Fruit fly (Drosophila melanogaster) whole organism, prepupa: ENCODE measurements around the gene CG31204.

Source experiments
- CG10631 ChIP-seq: fragments of 200-800 bp; sonication (Bioruptor generic); optimal IDR thresholded peaks from 2 replicates; lab custom pipeline; 2016; ENCODE audit warnings: missing biosample characterization, missing genetic modification characterization
- CG10669 ChIP-seq: fragments of 200-800 bp; sonication (Bioruptor generic); optimal IDR thresholded peaks from 3 replicates; lab custom pipeline; 2018; ENCODE audit warnings: missing biosample characterization, mild to moderate bottlenecking, missing genetic modification characterization, moderate library complexity
- CG11294 ChIP-seq: fragments of 200-800 bp; sonication (Bioruptor generic); IDR thresholded peaks from 2 replicates; pipeline ENCODE4 v1.3.6; 2022; ENCODE audit warnings: missing biosample characterization, missing genetic modification characterization
- CG11762 ChIP-seq: fragments of 200-800 bp; sonication (Bioruptor generic); optimal IDR thresholded peaks from 3 replicates; lab custom pipeline; 2016; ENCODE audit warnings: missing biosample characterization, missing genetic modification characterization; ENCODE audit not compliant: insufficient read depth
- CG11902 ChIP-seq: fragments of 200-800 bp; sonication (Bioruptor generic); optimal IDR thresholded peaks from 3 replicates; lab custom pipeline; 2016; ENCODE audit warnings: missing biosample characterization, missing genetic modification characterization
- CG1621 ChIP-seq: fragments of 200-800 bp; sonication (Bioruptor generic); optimal IDR thresholded peaks from 3 replicates; lab custom pipeline; 2018; ENCODE audit warnings: missing biosample characterization, mild to moderate bottlenecking, missing genetic modification characterization
- CG3032 ChIP-seq: fragments of 200-800 bp; optimal IDR thresholded peaks from 2 replicates; lab custom pipeline; 2019; ENCODE audit warnings: missing biosample characterization, mild to moderate bottlenecking, missing genetic modification characterization, moderate library complexity
- CG32006 ChIP-seq: fragments of 200-800 bp; sonication (Bioruptor generic); optimal IDR thresholded peaks from 3 replicates; lab custom pipeline; 2017; ENCODE audit warnings: missing biosample characterization, mild to moderate bottlenecking, missing genetic modification characterization
- CG34406 ChIP-seq: fragments of 200-800 bp; sonication (Bioruptor generic); optimal IDR thresholded peaks from 3 replicates; lab custom pipeline; 2016; ENCODE audit warnings: missing biosample characterization, missing genetic modification characterization
- CG3919 ChIP-seq: fragments of 200-800 bp; sonication (Bioruptor generic); optimal IDR thresholded peaks from 3 replicates; lab custom pipeline; 2016; ENCODE audit warnings: missing biosample characterization, missing genetic modification characterization
- CG4318 ChIP-seq: fragments of 200-800 bp; sonication (Bioruptor generic); optimal IDR thresholded peaks from 3 replicates; lab custom pipeline; 2017; ENCODE audit warnings: missing biosample characterization, mild to moderate bottlenecking, missing genetic modification characterization
- CG6276 ChIP-seq: fragments of 200-800 bp; sonication (Bioruptor generic); optimal IDR thresholded peaks from 2 replicates; lab custom pipeline; 2017; ENCODE audit warnings: missing biosample characterization, mild to moderate bottlenecking, missing genetic modification characterization
- CG6792 ChIP-seq: fragments of 200-800 bp; sonication (Bioruptor generic); optimal IDR thresholded peaks from 3 replicates; lab custom pipeline; 2016; ENCODE audit warnings: missing biosample characterization, missing genetic modification characterization
- CG6808 ChIP-seq: fragments of 200-800 bp; sonication (Bioruptor generic); optimal IDR thresholded peaks from 3 replicates; lab custom pipeline; 2017; ENCODE audit warnings: missing biosample characterization, missing genetic modification characterization, mild to moderate bottlenecking, moderate library complexity, missing genetic modification reagents
- CG6854 ChIP-seq: fragments of 200-800 bp; sonication (Bioruptor generic); optimal IDR thresholded peaks from 2 replicates; lab custom pipeline; 2017; ENCODE audit warnings: missing biosample characterization, mild to moderate bottlenecking, missing genetic modification characterization
- CG8319 ChIP-seq: fragments of 200-800 bp; sonication (Bioruptor generic); optimal IDR thresholded peaks from 3 replicates; lab custom pipeline; 2016; ENCODE audit warnings: missing biosample characterization, missing genetic modification characterization
- CG8632 ChIP-seq: fragments of 200-800 bp; sonication (Bioruptor generic); optimal IDR thresholded peaks from 3 replicates; lab custom pipeline; 2016; ENCODE audit warnings: missing biosample characterization, missing genetic modification characterization
- CG9139 ChIP-seq: fragments of 200-800 bp; sonication (Bioruptor generic); optimal IDR thresholded peaks from 3 replicates; lab custom pipeline; 2017; ENCODE audit warnings: missing biosample characterization, mild to moderate bottlenecking, missing genetic modification characterization
- Eip78C ChIP-seq: fragments of 200-800 bp; sonication (Bioruptor generic); peaks from one replicate; lab custom pipeline; 2016; ENCODE audit warnings: missing biosample characterization, missing genetic modification characterization
- Eip93F ChIP-seq: fragments of 200-800 bp; sonication (Bioruptor generic); optimal IDR thresholded peaks from 2 replicates; lab custom pipeline; 2016; ENCODE audit warnings: missing biosample characterization, mild to moderate bottlenecking, missing genetic modification characterization
- Ets21C ChIP-seq: fragments of 200-800 bp; sonication (Bioruptor generic); optimal IDR thresholded peaks from 3 replicates; lab custom pipeline; 2016; ENCODE audit warnings: missing biosample characterization, missing genetic modification characterization
- Ets96B ChIP-seq: fragments of 200-800 bp; optimal IDR thresholded peaks from 2 replicates; lab custom pipeline; 2019; ENCODE audit warnings: missing biosample characterization, mild to moderate bottlenecking, missing genetic modification characterization, moderate library complexity
- Gug ChIP-seq: fragments of 200-800 bp; sonication (Bioruptor generic); IDR thresholded peaks from 2 replicates; pipeline ENCODE4 v1.3.6; 2022; ENCODE audit warnings: missing biosample characterization, missing genetic modification characterization
- Hr39 ChIP-seq: fragments of 200-800 bp; sonication (Bioruptor generic); optimal IDR thresholded peaks from 2 replicates; lab custom pipeline; 2016; ENCODE audit warnings: missing biosample characterization, missing genetic modification characterization
- Lpt ChIP-seq: fragments of 200-800 bp; sonication (Bioruptor generic); optimal IDR thresholded peaks from 3 replicates; lab custom pipeline; 2016; ENCODE audit warnings: missing biosample characterization, missing genetic modification characterization
- Met ChIP-seq: fragments of 200-800 bp; sonication (Bioruptor generic); optimal IDR thresholded peaks from 3 replicates; lab custom pipeline; 2016; ENCODE audit warnings: missing biosample characterization, missing genetic modification characterization
- Sox102F ChIP-seq: fragments of 200-800 bp; sonication (Bioruptor generic); optimal IDR thresholded peaks from 2 replicates; lab custom pipeline; 2016; ENCODE audit warnings: missing biosample characterization, mild to moderate bottlenecking, missing genetic modification characterization
- Sox14 ChIP-seq: fragments of 200-800 bp; sonication (Bioruptor generic); optimal IDR thresholded peaks from 3 replicates; lab custom pipeline; 2016; ENCODE audit warnings: missing biosample characterization, missing genetic modification characterization
- Sox15 ChIP-seq: fragments of 200-800 bp; sonication (Bioruptor generic); optimal IDR thresholded peaks from 3 replicates; lab custom pipeline; 2016; ENCODE audit warnings: missing biosample characterization, missing genetic modification characterization
- achi ChIP-seq: fragments of 200-800 bp; sonication (Bioruptor generic); optimal IDR thresholded peaks from 3 replicates; lab custom pipeline; 2016; ENCODE audit warnings: missing biosample characterization, missing genetic modification characterization
- cyc ChIP-seq: fragments of 200-800 bp; sonication (Bioruptor generic); optimal IDR thresholded peaks from 3 replicates; lab custom pipeline; 2016; ENCODE audit warnings: missing biosample characterization, missing genetic modification characterization
- dac ChIP-seq: fragments of 200-800 bp; sonication (Bioruptor generic); optimal IDR thresholded peaks from 2 replicates; lab custom pipeline; 2017; ENCODE audit warnings: missing biosample characterization, mild to moderate bottlenecking, missing genetic modification characterization
- dsx ChIP-seq: fragments of 200-800 bp; optimal IDR thresholded peaks from 3 replicates; lab custom pipeline; 2019; ENCODE audit warnings: missing biosample characterization, mild to moderate bottlenecking, missing genetic modification characterization, moderate library complexity; ENCODE audit not compliant: poor library complexity, severe bottlenecking
- eg ChIP-seq: fragments of 200-800 bp; sonication (Bioruptor generic); IDR thresholded peaks from 3 replicates; pipeline ENCODE4 v1.3.6; 2022; ENCODE audit warnings: missing biosample characterization, missing genetic modification characterization
- fd59A ChIP-seq: fragments of 200-800 bp; sonication (Bioruptor generic); optimal IDR thresholded peaks from 2 replicates; lab custom pipeline; 2017; ENCODE audit warnings: missing biosample characterization, mild to moderate bottlenecking, missing genetic modification characterization, missing genetic modification reagents
- net ChIP-seq: fragments of 200-800 bp; sonication (Bioruptor generic); optimal IDR thresholded peaks from 3 replicates; lab custom pipeline; 2016; ENCODE audit warnings: missing biosample characterization, missing genetic modification characterization
- salr ChIP-seq, 2 experiments: fragments of 200-800 bp; sonication (Bioruptor generic); optimal IDR thresholded peaks; 3 replicates each; lab custom pipeline; 2016 to 2018; ENCODE audit warnings: missing biosample characterization in 2 of 2, missing genetic modification characterization in 2 of 2, mild to moderate bottlenecking in 1 of 2
- spab ChIP-seq: fragments of 200-800 bp; sonication (Bioruptor generic); optimal IDR thresholded peaks from 2 replicates; lab custom pipeline; 2017; ENCODE audit warnings: missing biosample characterization, mild to moderate bottlenecking, missing genetic modification characterization, missing genetic modification reagents
- ss ChIP-seq, 2 experiments: fragments of 200-800 bp; sonication (Bioruptor generic); optimal IDR thresholded peaks; 2 replicates in 1 of 2; 3 replicates in 1 of 2; lab custom pipeline; 2017 to 2018; ENCODE audit warnings: mild to moderate bottlenecking in 2 of 2, missing biosample characterization in 2 of 2, missing genetic modification characterization in 2 of 2, moderate library complexity in 1 of 2
- svp ChIP-seq: fragments of 200-800 bp; sonication (Bioruptor generic); peaks from one replicate; lab custom pipeline; 2016; ENCODE audit warnings: missing biosample characterization, missing genetic modification characterization
- topi ChIP-seq: fragments of 200-800 bp; sonication (Bioruptor generic); optimal IDR thresholded peaks from 3 replicates; lab custom pipeline; 2016; ENCODE audit warnings: missing biosample characterization, missing genetic modification characterization
- vri ChIP-seq: fragments of 200-800 bp; sonication (Bioruptor generic); optimal IDR thresholded peaks from 3 replicates; lab custom pipeline; 2016; ENCODE audit warnings: missing biosample characterization, mild to moderate bottlenecking, missing genetic modification characterization

Gene CG31204

dm6 chr3R:31393427-31393826 lies at the start of gene CG31204:
CG31204 (minus strand) TSS chr3R:31393527.
- no peak for TF ChIP-seq CG11294 (GFP tag; lab: Robert Waterston, UW)
- TF ChIP-seq CG4318 (GFP tag; lab: Kevin White, UChicago) = no peak
- TF ChIP-seq Eip78C (GFP tag; lab: Kevin White, UChicago) = no peak
- no peak for TF ChIP-seq salr (GFP tag; optimal IDR thresholded peaks at IDR 0.05; lab: Kevin White, UChicago)
- TF ChIP-seq Eip93F (GFP tag; lab: Kevin White, UChicago) = no peak
- no peak for TF ChIP-seq CG3919
- TF ChIP-seq Hr39 (GFP tag; lab: Kevin White, UChicago) = no peak
- TF ChIP-seq Met (GFP tag; lab: Kevin White, UChicago) = no peak
- no peak for TF ChIP-seq dac (GFP tag; lab: Kevin White, UChicago)
- no peak for TF ChIP-seq Sox102F (GFP tag; lab: Kevin White, UChicago)
- TF ChIP-seq CG1621 (tag; lab: Kevin White, UChicago) = no peak
- TF ChIP-seq CG11902 (GFP tag; lab: Kevin White, UChicago) = no peak
- no peak for TF ChIP-seq Sox15
- no peak for TF ChIP-seq ss (GFP tag; optimal IDR thresholded peaks at IDR 0.05; lab: Kevin White, UChicago)
- no peak for TF ChIP-seq Ets96B (tag; lab: Kevin White, UChicago)
- TF ChIP-seq topi = no peak
- no peak for TF ChIP-seq CG10631 (GFP tag; lab: Kevin White, UChicago)
- TF ChIP-seq CG6808 = no peak
- TF ChIP-seq CG11762 (GFP tag; lab: Kevin White, UChicago) = no peak
- TF ChIP-seq CG8319 (GFP tag; lab: Kevin White, UChicago) = no peak

- peak; percentile 73 for TF ChIP-seq svp (GFP tag; lab: Kevin White, UChicago)
- no peak for TF ChIP-seq Sox14 (GFP tag; lab: Kevin White, UChicago)
- no peak for TF ChIP-seq ss (GFP tag; optimal IDR thresholded peaks at IDR 0.05; lab: Kevin White, UChicago)
These were observed 49.7 kb upstream of the CG31204 start for dm6 chr3R:31443023-31443422.

- TF ChIP-seq CG6808 (no peak), CG32006 (GFP tag; lab: Kevin White, UChicago) (no peak), dac (GFP tag; lab: Kevin White, UChicago) (no peak), Lpt (GFP tag; lab: Kevin White, UChicago) (no peak), vri (no peak), CG10631 (GFP tag; lab: Kevin White, UChicago) (no peak), achi (GFP tag; lab: Kevin White, UChicago) (no peak), CG6854 (GFP tag; lab: Kevin White, UChicago) (no peak), CG8632 (no peak), net (no peak), CG3919 (no peak)
These were observed 47.2 kb upstream of the CG31204 start for dm6 chr3R:31440561-31440960.

- TF ChIP-seq Lpt (GFP tag; lab: Kevin White, UChicago) (no peak), CG8319 (GFP tag; lab: Kevin White, UChicago) (no peak), CG8632 (no peak), fd59A (GFP tag; lab: Kevin White, UChicago) (no peak), CG10669 (GFP tag; lab: Kevin White, UChicago) (no peak), Met (GFP tag; lab: Kevin White, UChicago) (no peak), dac (GFP tag; lab: Kevin White, UChicago) (no peak), CG6854 (GFP tag; lab: Kevin White, UChicago) (no peak), CG32006 (GFP tag; lab: Kevin White, UChicago) (peak; percentile 59), CG10631 (GFP tag; lab: Kevin White, UChicago) (no peak), cyc (GFP tag; lab: Kevin White, UChicago) (no peak), CG4318 (GFP tag; lab: Kevin White, UChicago) (peak; percentile 26), CG3032 (tag; lab: Kevin White, UChicago) (no peak), CG6808 (no peak), Sox15 (no peak), dsx (GFP tag; lab: Kevin White, UChicago) (no peak), Hr39 (GFP tag; lab: Kevin White, UChicago) (peak; percentile 32), achi (GFP tag; lab: Kevin White, UChicago) (peak; percentile 13), CG3919 (peak; percentile 19), Ets21C (GFP tag; lab: Kevin White, UChicago) (no peak), Gug (GFP tag; lab: Robert Waterston, UW) (no peak), spab (GFP tag; lab: Kevin White, UChicago) (no peak), Eip78C (GFP tag; lab: Kevin White, UChicago) (peak; percentile 50), net (peak; percentile 22), CG6276 (peak; percentile 45), CG34406 (GFP tag; lab: Kevin White, UChicago) (no peak), CG11902 (GFP tag; lab: Kevin White, UChicago) (no peak), Ets96B (tag; lab: Kevin White, UChicago) (peak; percentile 15), vri (no peak), CG6792 (GFP tag; lab: Kevin White, UChicago) (no peak), salr (GFP tag; optimal IDR thresholded peaks at IDR 0.05; lab: Kevin White, UChicago) (no peak), eg (GFP tag; lab: Robert Waterston, UW) (no peak), topi (no peak), ss (GFP tag; optimal IDR thresholded peaks at IDR 0.05; lab: Kevin White, UChicago) (no peak), CG9139 (GFP tag; lab: Kevin White, UChicago) (no peak)
These were observed 46.7 kb upstream of the CG31204 start for dm6 chr3R:31439986-31440385.
